Worm (Caenorhabditis elegans) whole organism, mixed stage, embryonic: ENCODE measurements around the gene T16G1.4.
"Not testable (repeated sequence)": the region's sequence is repeated elsewhere in the genome, so short reads cannot be mapped to it uniquely, and the experiment has no call there.

Experiments
- elt-1 ChIP-seq: sonication (generic microtip); optimal IDR thresholded peaks from 2 replicates; lab custom pipeline; 2017; ENCODE audit warnings: missing genetic modification characterization, mild to moderate bottlenecking, missing compliant biosample characterization, antibody characterized with exemption, moderate library complexity, borderline replicate concordance; ENCODE audit not compliant: insufficient read depth
- lsy-2 ChIP-seq: fragments of 150-350 bp; optimal IDR thresholded peaks from 2 replicates; lab custom pipeline; 2014; ENCODE audit warnings: missing biosample characterization, missing genetic modification characterization
- mep-1 ChIP-seq: fragments of 150-350 bp; optimal IDR thresholded peaks from 2 replicates; lab custom pipeline; 2017; ENCODE audit warnings: missing biosample characterization, missing genetic modification reagents, missing genetic modification characterization, inconsistent platforms
- nhr-76 ChIP-seq: sonication (generic microtip); optimal IDR thresholded peaks from 2 replicates; lab custom pipeline; 2017; ENCODE audit warnings: missing biosample characterization, missing genetic modification characterization
- sptf-1 ChIP-seq: sonication (generic microtip); optimal IDR thresholded peaks from 2 replicates; lab custom pipeline; 2017; ENCODE audit warnings: mild to moderate bottlenecking, missing genetic modification characterization, moderate library complexity, missing compliant biosample characterization
- unc-39 ChIP-seq: fragments of 150-350 bp; optimal IDR thresholded peaks from 2 replicates; lab custom pipeline; 2014; ENCODE audit warnings: missing biosample characterization, missing genetic modification characterization
- ztf-11 ChIP-seq: fragments of 150-350 bp; optimal IDR thresholded peaks from 2 replicates; lab custom pipeline; 2014; ENCODE audit warnings: missing biosample characterization, missing genetic modification characterization

ce11 chrV:12967925-12968327 is 26.3 kb upstream of the T16G1.4 start, which contains the start of gene R186.8:
- TF ChIP-seq nhr-76 (tag; lab: Kevin White, UChicago); unc-39 (tag; lab: Kevin White, UChicago); mep-1 (tag; lab: Kevin White, UChicago); ztf-11 (tag; lab: Kevin White, UChicago); elt-1: not testable (repeated sequence)
- TF ChIP-seq sptf-1 (tag; lab: Kevin White, UChicago) (peak; percentile 15), lsy-2 (tag; lab: Kevin White, UChicago) (peak; percentile 90)
